Worm (Caenorhabditis elegans) whole organism, L3 larva: ENCODE data around the gene F15B9.8.

Experiments used
- ZK546.5 ChIP-seq: sonication (generic microtip); optimal IDR thresholded peaks from 2 replicates; lab custom pipeline; 2017; ENCODE audit warnings: missing biosample characterization, missing genetic modification characterization
- aly-2 ChIP-seq: fragments of 150-350 bp; optimal IDR thresholded peaks from 2 replicates; lab custom pipeline; 2014; ENCODE audit warnings: missing biosample characterization, missing genetic modification characterization
- ama-1 ChIP-seq: fragments of 150-350 bp; optimal IDR thresholded peaks from 2 replicates; lab custom pipeline; 2018
- elt-3 ChIP-seq, 3 experiments: fragments of 150-350 bp in 1 of 3; sonication (generic microtip) in 2 of 3; optimal IDR thresholded peaks; 2 replicates in 2 of 3; 4 replicates in 1 of 3; lab custom pipeline; 2014 to 2017; ENCODE audit warnings: missing biosample characterization in 3 of 3, missing genetic modification characterization in 3 of 3
- mdl-1 ChIP-seq: fragments of 150-350 bp; optimal IDR thresholded peaks from 2 replicates; lab custom pipeline; 2014; ENCODE audit warnings: missing biosample characterization, missing genetic modification characterization
- mml-1 ChIP-seq: fragments of 150-350 bp; sonication (generic microtip); optimal IDR thresholded peaks from 3 replicates; lab custom pipeline; 2014; ENCODE audit warnings: missing biosample characterization, missing genetic modification characterization
- nhr-43 ChIP-seq: sonication (generic microtip); optimal IDR thresholded peaks from 2 replicates; lab custom pipeline; 2016; ENCODE audit warnings: mild to moderate bottlenecking, missing genetic modification characterization, missing compliant biosample characterization; ENCODE audit not compliant: poor library complexity, severe bottlenecking
- nhr-76 ChIP-seq: fragments of 150-350 bp; sonication (generic microtip); optimal IDR thresholded peaks from 5 replicates; lab custom pipeline; 2014; ENCODE audit warnings: missing biosample characterization, missing genetic modification characterization
- tbx-2 ChIP-seq: sonication (generic microtip); optimal IDR thresholded peaks from 2 replicates; lab custom pipeline; 2016; ENCODE audit warnings: mild to moderate bottlenecking, missing genetic modification characterization, missing compliant biosample characterization
- unc-62 ChIP-seq: fragments of 150-350 bp; sonication (generic microtip); optimal IDR thresholded peaks from 4 replicates; lab custom pipeline; 2014; ENCODE audit warnings: missing biosample characterization, missing genetic modification reagents, missing genetic modification characterization
- ztf-11 ChIP-seq: fragments of 150-350 bp; optimal IDR thresholded peaks from 2 replicates; lab custom pipeline; 2014; ENCODE audit warnings: missing biosample characterization, missing genetic modification characterization
- ztf-4 ChIP-seq: fragments of 150-350 bp; optimal IDR thresholded peaks from 2 replicates; lab custom pipeline; 2014; ENCODE audit warnings: missing biosample characterization, missing genetic modification characterization

DNA sequence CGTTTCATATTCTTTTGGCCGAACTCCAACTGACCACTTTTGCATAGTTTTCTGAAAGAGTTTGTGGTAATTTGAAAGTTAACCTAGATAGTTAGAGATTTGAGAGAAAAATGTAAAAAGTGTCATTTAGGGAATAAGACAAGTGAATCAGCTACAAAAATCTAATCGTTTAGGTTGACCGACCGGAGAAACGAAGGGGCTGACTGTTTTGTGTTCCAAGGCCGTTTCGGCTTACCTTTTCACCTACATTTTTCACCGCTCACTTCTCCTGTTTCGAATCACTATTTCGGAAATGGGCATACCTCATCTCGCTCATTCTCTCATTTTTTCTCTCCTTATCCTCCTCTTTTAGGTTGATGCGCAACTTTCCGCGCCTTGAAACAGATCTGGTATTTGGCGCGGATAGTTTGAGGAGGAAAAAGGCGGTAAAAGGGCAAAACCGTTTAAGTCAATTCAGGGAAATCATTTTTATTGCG, 27.2 kb upstream of the F15B9.8 start, which contains the start of gene mpst-7:
- TF ChIP-seq nhr-76 (tag; lab: Kevin White, UChicago), result no peak
- TF ChIP-seq aly-2 (tag; lab: Kevin White, UChicago), result no peak
- TF ChIP-seq ama-1 (lab: Kevin White, UChicago), result no peak
- no peak for TF ChIP-seq unc-62 (GFP tag; lab: Kevin White, UChicago)
- no peak for TF ChIP-seq mml-1
- TF ChIP-seq ztf-4 (tag; lab: Kevin White, UChicago), result no peak
- TF ChIP-seq tbx-2 (tag; lab: Kevin White, UChicago), result no peak
- no peak for TF ChIP-seq elt-3 (tag; optimal IDR thresholded peaks at IDR 0.05; lab: Kevin White, UChicago)
- no peak for TF ChIP-seq nhr-43 (tag; lab: Kevin White, UChicago)
- TF ChIP-seq mdl-1 (tag; lab: Kevin White, UChicago), result no peak
- TF ChIP-seq ZK546.5, result no peak
- TF ChIP-seq ztf-11, result no peak
